Worm (Caenorhabditis elegans) whole organism, young adult: ENCODE data around the gene nas-21.
"Not testable (repeated sequence)": the region's sequence is repeated elsewhere in the genome, so short reads cannot be mapped to it uniquely, and the experiment has no call there.

Experiments used
- B0019.2 ChIP-seq: fragments of 200-800 bp; sonication (Bioruptor generic); conservative IDR thresholded peaks from 2 replicates; pipeline ENCODE4 v1.3.6; 2022; ENCODE audit warnings: missing genetic modification reagents, missing genetic modification characterization, missing compliant biosample characterization
- B0035.1 ChIP-seq: sonication (generic microtip); optimal IDR thresholded peaks from 2 replicates; lab custom pipeline; 2016; ENCODE audit warnings: missing genetic modification characterization, mild to moderate bottlenecking, missing compliant biosample characterization, missing genotype, missing genetic modification reagents
- B0336.3 ChIP-seq: fragments of 200-800 bp; sonication (Bioruptor generic); IDR thresholded peaks from 2 replicates; pipeline ENCODE4 v1.3.6; 2022; ENCODE audit warnings: missing genetic modification characterization, missing compliant biosample characterization
- C06A6.2 ChIP-seq: fragments of 200-800 bp; sonication (Bioruptor generic); conservative IDR thresholded peaks from 2 replicates; pipeline ENCODE4 v1.3.6; 2022; ENCODE audit warnings: missing genetic modification characterization, missing compliant biosample characterization
- D2030.7 ChIP-seq: fragments of 200-800 bp; sonication (Bioruptor generic); IDR thresholded peaks from 2 replicates; pipeline ENCODE4 v1.3.6; 2022; ENCODE audit warnings: missing genetic modification reagents, missing genetic modification characterization, missing compliant biosample characterization
- F33H1.4 ChIP-seq: fragments of 200-800 bp; sonication (Bioruptor generic); IDR thresholded peaks from 2 replicates; pipeline ENCODE4 v1.3.6; 2022; ENCODE audit warnings: missing genetic modification reagents, missing genetic modification characterization, missing compliant biosample characterization
- F49E8.2 ChIP-seq: sonication (generic microtip); optimal IDR thresholded peaks from 3 replicates; lab custom pipeline; 2017; ENCODE audit warnings: missing genetic modification characterization, mild to moderate bottlenecking, missing compliant biosample characterization, antibody characterized with exemption, moderate library complexity; ENCODE audit not compliant: insufficient read depth
- K12H6.12 ChIP-seq: fragments of 200-800 bp; sonication (Bioruptor generic); optimal IDR thresholded peaks from 2 replicates; lab custom pipeline; 2018; ENCODE audit warnings: mild to moderate bottlenecking, missing genetic modification characterization, missing compliant biosample characterization
- Y53G8AR.9 ChIP-seq: fragments of 200-800 bp; sonication (Bioruptor generic); conservative IDR thresholded peaks from 2 replicates; pipeline ENCODE4 v1.3.6; 2022; ENCODE audit warnings: missing genetic modification reagents, missing genetic modification characterization, missing compliant biosample characterization
- Y56A3A.18 ChIP-seq: fragments of 200-800 bp; sonication (Bioruptor generic); IDR thresholded peaks from 2 replicates; pipeline ENCODE4 v1.3.6; 2022; ENCODE audit warnings: missing genetic modification reagents, missing genetic modification characterization, missing compliant biosample characterization
- Y67H2A.10 ChIP-seq: fragments of 200-800 bp; sonication (Bioruptor generic); conservative IDR thresholded peaks from 2 replicates; pipeline ENCODE4 v1.3.6; 2022; ENCODE audit warnings: missing genetic modification reagents, missing genetic modification characterization, missing compliant biosample characterization
- Y79H2A.3 ChIP-seq: fragments of 200-800 bp; sonication (Bioruptor generic); conservative IDR thresholded peaks from 2 replicates; pipeline ENCODE4 v1.3.6; 2022; ENCODE audit warnings: missing genetic modification reagents, missing genetic modification characterization, missing compliant biosample characterization
- Y95B8A.8 ChIP-seq: fragments of 200-800 bp; sonication (Bioruptor generic); IDR thresholded peaks from 2 replicates; pipeline ENCODE4 v1.3.6; 2022; ENCODE audit warnings: missing genetic modification reagents, missing genetic modification characterization, missing compliant biosample characterization
- aptf-2 ChIP-seq: fragments of 200-800 bp; sonication (Bioruptor generic); conservative IDR thresholded peaks from 2 replicates; pipeline ENCODE4 v1.3.6; 2022; ENCODE audit warnings: missing genetic modification reagents, missing genetic modification characterization, missing compliant biosample characterization
- athp-1 ChIP-seq: sonication (generic microtip); optimal IDR thresholded peaks from 2 replicates; lab custom pipeline; 2017; ENCODE audit warnings: mild to moderate bottlenecking, missing genetic modification characterization, missing compliant biosample characterization
- attf-3 ChIP-seq: fragments of 200-800 bp; sonication (Bioruptor generic); conservative IDR thresholded peaks from 2 replicates; pipeline ENCODE4 v1.3.6; 2022; ENCODE audit warnings: missing genetic modification reagents, missing genetic modification characterization, missing compliant biosample characterization
- attf-5 ChIP-seq: fragments of 200-800 bp; sonication (Bioruptor generic); optimal IDR thresholded peaks from 2 replicates; lab custom pipeline; 2018; ENCODE audit warnings: mild to moderate bottlenecking, missing genetic modification characterization, missing compliant biosample characterization
- ceh-100 ChIP-seq: fragments of 200-800 bp; sonication (Bioruptor generic); IDR thresholded peaks from 2 replicates; pipeline ENCODE4 v1.3.6; 2022; ENCODE audit warnings: missing genetic modification reagents, missing genetic modification characterization, missing compliant biosample characterization
- ceh-27 ChIP-seq: fragments of 200-800 bp; sonication (Bioruptor generic); optimal IDR thresholded peaks from 2 replicates; lab custom pipeline; 2018; ENCODE audit warnings: mild to moderate bottlenecking, missing genetic modification characterization, moderate library complexity, missing compliant biosample characterization
- ceh-91 ChIP-seq: fragments of 200-800 bp; sonication (Bioruptor generic); IDR thresholded peaks from 2 replicates; pipeline ENCODE4 v1.3.6; 2022; ENCODE audit warnings: missing genetic modification reagents, missing genetic modification characterization, missing compliant biosample characterization
- die-1 ChIP-seq: sonication (generic microtip); optimal IDR thresholded peaks from 2 replicates; lab custom pipeline; 2016; ENCODE audit warnings: missing genotype, mild to moderate bottlenecking, missing genetic modification characterization, missing compliant biosample characterization
- dpl-1 ChIP-seq: fragments of 150-350 bp; optimal IDR thresholded peaks from 2 replicates; lab custom pipeline; 2014; ENCODE audit warnings: missing biosample characterization, missing genetic modification reagents, missing genetic modification characterization
- efl-1 ChIP-seq: fragments of 150-350 bp; optimal IDR thresholded peaks from 2 replicates; lab custom pipeline; 2014; ENCODE audit warnings: missing biosample characterization, missing genetic modification reagents, missing genetic modification characterization
- egrh-3 ChIP-seq: fragments of 200-800 bp; sonication (Bioruptor generic); IDR thresholded peaks from 2 replicates; pipeline ENCODE4 v1.3.6; 2022; ENCODE audit warnings: missing genetic modification reagents, missing genetic modification characterization, missing compliant biosample characterization
- hsf-1 ChIP-seq: fragments of 200-800 bp; sonication (Bioruptor generic); IDR thresholded peaks from 2 replicates; pipeline ENCODE4 v1.3.6; 2022; ENCODE audit warnings: missing genetic modification reagents, missing genetic modification characterization, missing compliant biosample characterization
- let-526 ChIP-seq: fragments of 200-800 bp; sonication (Bioruptor generic); IDR thresholded peaks from 2 replicates; pipeline ENCODE4 v1.3.6; 2022; ENCODE audit warnings: missing genetic modification reagents, missing genetic modification characterization, missing compliant biosample characterization
- lin-26 ChIP-seq: fragments of 200-800 bp; sonication (Bioruptor generic); IDR thresholded peaks from 2 replicates; pipeline ENCODE4 v1.3.6; 2022; ENCODE audit warnings: missing genetic modification reagents, missing genetic modification characterization, missing compliant biosample characterization
- lin-35 ChIP-seq, 3 experiments: fragments of 150-350 bp in 2 of 3; sonication (generic microtip) in 1 of 3; optimal IDR thresholded peaks; 2 replicates each; lab custom pipeline; 2014 to 2018; ENCODE audit warnings: missing biosample characterization in 3 of 3, missing genetic modification characterization in 3 of 3, missing genetic modification reagents in 3 of 3
- lin-40 ChIP-seq: sonication (generic microtip); optimal IDR thresholded peaks from 2 replicates; lab custom pipeline; 2016; ENCODE audit warnings: missing genetic modification characterization, mild to moderate bottlenecking, missing compliant biosample characterization, missing genotype, missing genetic modification reagents
- lsl-1 ChIP-seq: fragments of 200-800 bp; sonication (Bioruptor generic); optimal IDR thresholded peaks from 2 replicates; lab custom pipeline; 2018; ENCODE audit warnings: mild to moderate bottlenecking, missing genetic modification characterization, moderate library complexity, missing compliant biosample characterization
- madf-3 ChIP-seq: fragments of 200-800 bp; sonication (Bioruptor generic); IDR thresholded peaks from 2 replicates; pipeline ENCODE4 v1.3.6; 2022; ENCODE audit warnings: missing genetic modification reagents, missing genetic modification characterization, missing compliant biosample characterization
- madf-6 ChIP-seq: fragments of 200-800 bp; sonication (Bioruptor generic); IDR thresholded peaks from 2 replicates; pipeline ENCODE4 v1.3.6; 2022; ENCODE audit warnings: missing genetic modification reagents, missing genetic modification characterization, missing compliant biosample characterization
- madf-8 ChIP-seq: fragments of 200-800 bp; sonication (Bioruptor generic); conservative IDR thresholded peaks from 2 replicates; pipeline ENCODE4 v1.3.6; 2022; ENCODE audit warnings: missing genetic modification reagents, missing genetic modification characterization, missing compliant biosample characterization
- mcd-1 ChIP-seq: fragments of 200-800 bp; sonication (Bioruptor generic); IDR thresholded peaks from 2 replicates; pipeline ENCODE4 v1.3.6; 2022; ENCODE audit warnings: missing genetic modification reagents, missing genetic modification characterization, missing compliant biosample characterization
- nfyb-1 ChIP-seq: fragments of 200-800 bp; sonication (Bioruptor generic); IDR thresholded peaks from 2 replicates; pipeline ENCODE4 v1.3.6; 2022; ENCODE audit warnings: missing genetic modification reagents, missing genetic modification characterization, missing compliant biosample characterization
- nhr-80 ChIP-seq: sonication (generic microtip); optimal IDR thresholded peaks from 2 replicates; lab custom pipeline; 2016; ENCODE audit warnings: missing genetic modification characterization, missing compliant biosample characterization
- nhr-90 ChIP-seq: sonication (generic microtip); optimal IDR thresholded peaks from 2 replicates; lab custom pipeline; 2016; ENCODE audit warnings: missing genotype, mild to moderate bottlenecking, missing genetic modification characterization, missing compliant biosample characterization
- rpc-1 ChIP-seq, 2 experiments: fragments of 150-350 bp in 1 of 2; sonication (generic microtip) in 1 of 2; optimal IDR thresholded peaks; 2 replicates each; lab custom pipeline; 2014 to 2018; ENCODE audit warnings: missing biosample characterization in 1 of 2, missing genetic modification characterization in 1 of 2, missing genetic modification reagents in 1 of 2, missing genotype in 1 of 2
- sea-2 ChIP-seq: fragments of 200-800 bp; sonication (Bioruptor generic); IDR thresholded peaks from 2 replicates; pipeline ENCODE4 v1.3.6; 2022; ENCODE audit warnings: missing genetic modification characterization, missing compliant biosample characterization
- snpc-1.1 ChIP-seq: sonication (generic microtip); optimal IDR thresholded peaks from 2 replicates; lab custom pipeline; 2017; ENCODE audit warnings: missing genetic modification characterization, mild to moderate bottlenecking, missing compliant biosample characterization, antibody characterized with exemption, moderate library complexity, missing genotype, missing genetic modification reagents; ENCODE audit not compliant: insufficient read depth
- snpc-4 ChIP-seq, 5 experiments: fragments of 150-350 bp in 1 of 5; sonication (generic microtip) in 4 of 5; optimal IDR thresholded peaks; 2 replicates each; lab custom pipeline; 2014 to 2018; ENCODE audit warnings: missing genetic modification characterization in 5 of 5, missing biosample characterization in 3 of 5, antibody characterized with exemption in 2 of 5, mild to moderate bottlenecking in 2 of 5, missing compliant biosample characterization in 2 of 5, missing genotype in 2 of 5, moderate library complexity in 2 of 5, missing genetic modification reagents in 1 of 5
- tbp1 ChIP-seq: fragments of 200-800 bp; sonication (Bioruptor generic); optimal IDR thresholded peaks from 2 replicates; lab custom pipeline; 2018; ENCODE audit warnings: mild to moderate bottlenecking, missing genetic modification characterization, missing compliant biosample characterization
- unc-130 ChIP-seq: sonication (generic microtip); optimal IDR thresholded peaks from 2 replicates; lab custom pipeline; 2016; ENCODE audit warnings: missing genetic modification reagents, missing genetic modification characterization, missing compliant biosample characterization
- ztf-28 ChIP-seq: fragments of 200-800 bp; sonication (Bioruptor generic); IDR thresholded peaks from 2 replicates; pipeline ENCODE4 v1.3.6; 2022; ENCODE audit warnings: missing genetic modification reagents, missing genetic modification characterization, missing compliant biosample characterization
- ztf-6 ChIP-seq: fragments of 200-800 bp; sonication (Bioruptor generic); IDR thresholded peaks from 2 replicates; pipeline ENCODE4 v1.3.6; 2022; ENCODE audit warnings: missing genetic modification reagents, missing genetic modification characterization, missing compliant biosample characterization

The nas-21 gene

DNA sequence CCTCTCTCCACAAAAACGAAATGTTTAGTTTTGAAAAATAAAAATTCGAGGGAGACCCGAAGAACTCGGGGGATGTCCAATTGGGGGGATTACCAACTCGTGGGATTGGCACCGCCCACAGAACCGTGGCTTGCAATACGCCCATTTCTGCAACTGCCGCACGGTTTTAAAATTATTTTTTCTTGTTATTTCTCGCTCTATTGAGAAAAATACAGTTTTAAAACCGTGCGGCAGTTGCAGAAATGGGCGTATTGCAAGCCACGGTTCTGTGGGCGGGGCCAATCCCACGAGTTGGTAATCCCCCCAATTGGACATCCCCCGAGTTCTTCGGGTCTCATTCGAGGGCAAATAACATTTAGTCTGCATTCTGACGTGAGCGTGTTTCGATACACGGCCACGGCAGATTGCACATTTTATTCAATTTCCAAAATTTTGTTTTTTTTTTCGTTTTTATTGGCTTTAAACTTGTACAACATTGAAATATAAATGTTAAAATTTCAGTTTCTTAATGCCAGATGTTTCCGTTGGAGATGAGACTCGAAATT is 32.6 kb downstream of the nas-21 start, which contains the start of the genes C55A6.1 and C55A6.10 (continued):
- TF ChIP-seq ceh-27 (GFP tag; lab: Kevin White, UChicago) (peak; percentile 72), F49E8.2 (peak; percentile 61), ztf-28 (GFP tag; lab: Robert Waterston, UW) (peak; percentile 82; the same call in 1 of the 2 replicates), tbp1 (peak; percentile 51), ceh-100 (GFP tag; lab: Robert Waterston, UW) (peak; percentile 97), Y79H2A.3 (GFP tag; lab: Robert Waterston, UW) (peak; percentile 70; the same call in 1 of the 2 replicates), snpc-1.1 (tag; lab: Kevin White, UChicago) (peak; percentile 21), B0336.3 (GFP tag; lab: Robert Waterston, UW) (0 out of 2 replicates have a peak, but pooled peaks have one; percentile 54), unc-130 (GFP tag; lab: Kevin White, UChicago) (peak; percentile 59), rpc-1 (optimal IDR thresholded peaks at IDR 0.05; lab: Kevin White, UChicago) (peak; percentile 24), madf-6 (GFP tag; lab: Robert Waterston, UW) (peak; percentile 71), attf-3 (GFP tag; lab: Robert Waterston, UW) (peak; percentile 69), B0019.2 (GFP tag; lab: Robert Waterston, UW) (peak; percentile 72; the same call in 1 of the 2 replicates), mcd-1 (peak; percentile 91), ztf-6 (GFP tag; lab: Robert Waterston, UW) (0 out of 2 replicates have a peak, but pooled peaks have one; percentile 17), madf-8 (GFP tag; lab: Robert Waterston, UW) (peak; percentile 42; the same call in 1 of the 2 replicates), nfyb-1 (GFP tag; lab: Robert Waterston, UW) (peak; percentile 97), nhr-80 (peak; percentile 70), die-1 (tag; lab: Kevin White, UChicago) (peak; percentile 15), Y67H2A.10 (GFP tag; lab: Robert Waterston, UW) (peak; percentile 71; the same call in 1 of the 2 replicates), Y53G8AR.9 (GFP tag; lab: Robert Waterston, UW) (peak; percentile 70; the same call in 1 of the 2 replicates), K12H6.12 (tag; lab: Kevin White, UChicago) (peak; percentile 50), efl-1 (peak; percentile 23), let-526 (GFP tag; lab: Robert Waterston, UW) (peak; percentile 67; the same call in 1 of the 2 replicates), lin-26 (GFP tag; lab: Robert Waterston, UW) (0 out of 2 replicates have a peak, but pooled peaks have one; percentile 54), attf-5 (peak; percentile 86), Y56A3A.18 (peak; percentile 70; the same call in 1 of the 2 replicates), dpl-1 (GFP tag; lab: Kevin White, UChicago) (peak; percentile 31), lin-40 (tag; lab: Kevin White, UChicago) (peak; percentile 89), aptf-2 (0 out of 2 replicates have a peak, but pooled peaks have one; percentile 25), nhr-90 (tag; lab: Kevin White, UChicago) (peak; percentile 20), madf-3 (GFP tag; lab: Robert Waterston, UW) (peak; percentile 64; the same call in 1 of the 2 replicates), sea-2 (GFP tag; lab: Robert Waterston, UW) (0 out of 2 replicates have a peak, but pooled peaks have one; percentile 27), lin-35 (GFP tag; optimal IDR thresholded peaks at IDR 0.05; lab: Kevin White, UChicago) (peak in 1 of 3 experiments; percentile 66), snpc-4 (GFP tag; optimal IDR thresholded peaks at IDR 0.05; lab: Kevin White, UChicago) (peak; percentile 51), snpc-4 (tag; optimal IDR thresholded peaks at IDR 0.05; lab: Kevin White, UChicago) (peak in 3 of 4 experiments; percentile 65 to 77 (median 75)), lsl-1 (GFP tag; lab: Kevin White, UChicago) (peak; percentile 61), hsf-1 (GFP tag; lab: Robert Waterston, UW) (peak; percentile 38), egrh-3 (GFP tag; lab: Robert Waterston, UW) (peak; percentile 69; the same call in 1 of the 2 replicates), F33H1.4 (GFP tag; lab: Robert Waterston, UW) (peak; percentile 64), B0035.1 (tag; lab: Kevin White, UChicago) (peak; percentile 35), ceh-91 (peak; percentile 74), Y95B8A.8 (GFP tag; lab: Robert Waterston, UW) (peak; percentile 78; the same call in 1 of the 2 replicates), C06A6.2 (GFP tag; lab: Robert Waterston, UW) (peak; percentile 83), athp-1 (tag; lab: Kevin White, UChicago) (peak; percentile 59), D2030.7 (GFP tag; lab: Robert Waterston, UW) (peak; percentile 93)
- TF ChIP-seq rpc-1 (tag; optimal IDR thresholded peaks at IDR 0.05; lab: Kevin White, UChicago), result not testable (repeated sequence)
